Fruit fly (Drosophila melanogaster) whole organism, embryonic: ENCODE measurements around the gene Pif1.

Experiments
- Aef1 ChIP-seq: fragments of 200-800 bp; sonication (Bioruptor generic); IDR thresholded peaks from 3 replicates; pipeline ENCODE4 v1.3.6; 2022; ENCODE audit warnings: missing biosample characterization, missing genetic modification characterization
- CG13287 ChIP-seq: fragments of 200-800 bp; sonication (Bioruptor generic); IDR thresholded peaks from 2 replicates; pipeline ENCODE4 v1.3.6; 2022; ENCODE audit warnings: missing biosample characterization, missing genetic modification characterization; ENCODE audit not compliant: partially characterized antibody
- CG16815 ChIP-seq: fragments of 200-800 bp; sonication (Bioruptor generic); optimal IDR thresholded peaks from 3 replicates; lab custom pipeline; 2017; ENCODE audit warnings: missing biosample characterization, mild to moderate bottlenecking, missing genetic modification characterization
- CG2712 ChIP-seq: fragments of 200-800 bp; optimal IDR thresholded peaks from 3 replicates; lab custom pipeline; 2019; ENCODE audit warnings: missing biosample characterization, mild to moderate bottlenecking, missing genetic modification characterization, moderate library complexity
- CG30020 ChIP-seq: fragments of 200-800 bp; optimal IDR thresholded peaks from 2 replicates; lab custom pipeline; 2019; ENCODE audit warnings: missing biosample characterization, mild to moderate bottlenecking, missing genetic modification characterization, moderate library complexity
- CG3065 ChIP-seq: fragments of 200-800 bp; sonication (Bioruptor generic); optimal IDR thresholded peaks from 2 replicates; lab custom pipeline; 2016; ENCODE audit warnings: missing biosample characterization, missing genetic modification characterization
- CG32767 ChIP-seq: fragments of 200-800 bp; sonication (Bioruptor generic); IDR thresholded peaks from 2 replicates; pipeline ENCODE4 v1.3.6; 2022; ENCODE audit warnings: missing biosample characterization, missing genetic modification characterization
- CG33213 ChIP-seq: fragments of 200-800 bp; sonication (Bioruptor generic); optimal IDR thresholded peaks from 3 replicates; lab custom pipeline; 2016; ENCODE audit warnings: missing biosample characterization, missing genetic modification characterization
- CG4404 ChIP-seq: fragments of 200-800 bp; sonication (Bioruptor generic); IDR thresholded peaks from 2 replicates; pipeline ENCODE4 v1.3.6; 2022; ENCODE audit warnings: missing biosample characterization, missing genetic modification characterization
- CG4730 ChIP-seq: fragments of 200-800 bp; sonication (Bioruptor generic); IDR thresholded peaks from 2 replicates; pipeline ENCODE4 v1.3.6; 2022; ENCODE audit warnings: missing biosample characterization, missing genetic modification characterization
- CG7745 ChIP-seq: fragments of 200-800 bp; sonication (Bioruptor generic); optimal IDR thresholded peaks from 2 replicates; lab custom pipeline; 2018; ENCODE audit warnings: missing biosample characterization, mild to moderate bottlenecking, missing genetic modification characterization, moderate library complexity
- CG7963 ChIP-seq: fragments of 200-800 bp; sonication (Bioruptor generic); IDR thresholded peaks from 3 replicates; pipeline ENCODE4 v1.3.6; 2022; ENCODE audit warnings: missing biosample characterization, missing genetic modification characterization; ENCODE audit not compliant: partially characterized antibody
- CG7987 ChIP-seq: fragments of 200-800 bp; sonication (Bioruptor generic); optimal IDR thresholded peaks from 2 replicates; lab custom pipeline; 2018; ENCODE audit warnings: missing biosample characterization, mild to moderate bottlenecking, missing genetic modification characterization, moderate library complexity
- CkIIα-i1 ChIP-seq: fragments of 200-800 bp; sonication (Bioruptor generic); IDR thresholded peaks from 2 replicates; pipeline ENCODE4 v1.3.6; 2022; ENCODE audit warnings: missing biosample characterization, missing genetic modification characterization
- Doc2 ChIP-seq: fragments of 200-800 bp; sonication (Bioruptor generic); IDR thresholded peaks from 2 replicates; pipeline ENCODE4 v1.3.6; 2022; ENCODE audit warnings: missing biosample characterization, missing genetic modification characterization
- Dp ChIP-seq: fragments of 200-800 bp; sonication (Bioruptor generic); optimal IDR thresholded peaks from 2 replicates; lab custom pipeline; 2018; ENCODE audit warnings: missing biosample characterization, mild to moderate bottlenecking, missing genetic modification characterization, moderate library complexity
- Dref ChIP-seq: fragments of 200-800 bp; sonication (Bioruptor generic); IDR thresholded peaks from 2 replicates; pipeline ENCODE4 v1.3.6; 2022; ENCODE audit warnings: missing biosample characterization, missing genetic modification characterization
- Drgx ChIP-seq: fragments of 200-800 bp; sonication (Bioruptor generic); IDR thresholded peaks from 2 replicates; pipeline ENCODE4 v1.3.6; 2022; ENCODE audit warnings: missing biosample characterization, missing genetic modification characterization
- E2f1 ChIP-seq: fragments of 200-800 bp; sonication (Bioruptor generic); IDR thresholded peaks from 2 replicates; pipeline ENCODE4 v1.3.6; 2022; ENCODE audit warnings: missing biosample characterization, missing genetic modification characterization
- Fer1 ChIP-seq: fragments of 200-800 bp; sonication (Bioruptor generic); optimal IDR thresholded peaks from 2 replicates; lab custom pipeline; 2017; ENCODE audit warnings: missing biosample characterization, mild to moderate bottlenecking, missing genetic modification characterization
- HmgZ ChIP-seq: fragments of 200-800 bp; sonication (Bioruptor generic); optimal IDR thresholded peaks from 2 replicates; lab custom pipeline; 2018; ENCODE audit warnings: missing biosample characterization, mild to moderate bottlenecking, missing genetic modification characterization
- Hsf ChIP-seq: fragments of 200-800 bp; sonication (Bioruptor generic); optimal IDR thresholded peaks from 3 replicates; lab custom pipeline; 2016; ENCODE audit warnings: missing biosample characterization, missing genetic modification characterization
- MTF-1 ChIP-seq: fragments of 200-800 bp; sonication (Bioruptor generic); optimal IDR thresholded peaks from 2 replicates; lab custom pipeline; 2018; ENCODE audit warnings: missing biosample characterization, mild to moderate bottlenecking, missing genetic modification characterization, borderline replicate concordance
- YL-1 ChIP-seq: fragments of 200-800 bp; sonication (Bioruptor generic); optimal IDR thresholded peaks from 3 replicates; lab custom pipeline; 2017; ENCODE audit warnings: missing biosample characterization, mild to moderate bottlenecking, missing genetic modification characterization
- ap ChIP-seq: fragments of 200-800 bp; sonication (Bioruptor generic); IDR thresholded peaks from 2 replicates; pipeline ENCODE4 v1.3.6; 2022; ENCODE audit warnings: missing biosample characterization, missing genetic modification characterization
- bsh ChIP-seq, 2 experiments: fragments of 200-800 bp; sonication (Bioruptor generic); optimal IDR thresholded peaks; 2 replicates each; lab custom pipeline; 2017 to 2018; ENCODE audit warnings: mild to moderate bottlenecking in 2 of 2, missing biosample characterization in 2 of 2, missing genetic modification characterization in 2 of 2, moderate library complexity in 1 of 2
- cato ChIP-seq: fragments of 200-800 bp; sonication (Bioruptor generic); optimal IDR thresholded peaks from 2 replicates; lab custom pipeline; 2016; ENCODE audit warnings: missing biosample characterization, missing genetic modification characterization, borderline replicate concordance
- chn ChIP-seq: fragments of 200-800 bp; sonication (Bioruptor generic); optimal IDR thresholded peaks from 2 replicates; lab custom pipeline; 2016; ENCODE audit warnings: missing biosample characterization, missing genetic modification characterization
- dimm ChIP-seq: fragments of 200-800 bp; sonication (Bioruptor generic); IDR thresholded peaks from 2 replicates; pipeline ENCODE4 v1.3.6; 2022; ENCODE audit warnings: missing biosample characterization, missing genetic modification characterization
- emc ChIP-seq: fragments of 200-800 bp; sonication (Bioruptor generic); optimal IDR thresholded peaks from 2 replicates; lab custom pipeline; 2016; ENCODE audit warnings: missing biosample characterization, missing genetic modification characterization
- grau ChIP-seq: fragments of 200-800 bp; optimal IDR thresholded peaks from 3 replicates; lab custom pipeline; 2019; ENCODE audit warnings: missing biosample characterization, mild to moderate bottlenecking, missing genetic modification characterization, moderate library complexity
- gsb ChIP-seq: fragments of 200-800 bp; sonication (Bioruptor generic); IDR thresholded peaks from 2 replicates; pipeline ENCODE4 v1.3.6; 2022; ENCODE audit warnings: missing biosample characterization, missing genetic modification characterization
- gsb-n ChIP-seq: fragments of 200-800 bp; sonication (Bioruptor generic); optimal IDR thresholded peaks from 3 replicates; lab custom pipeline; 2018; ENCODE audit warnings: missing biosample characterization, mild to moderate bottlenecking, missing genetic modification characterization
- hb ChIP-seq: fragments of 200-800 bp; sonication (Bioruptor generic); IDR thresholded peaks from 3 replicates; pipeline ENCODE4 v1.3.6; 2022; ENCODE audit warnings: missing biosample characterization, missing genetic modification characterization; ENCODE audit not compliant: partially characterized antibody
- hkb ChIP-seq, 2 experiments: fragments of 200-800 bp in 1 of 2; fragments of >200 bp in 1 of 2; sonication (Bioruptor generic) in 1 of 2; IDR thresholded peaks in 1 of 2; optimal IDR thresholded peaks in 1 of 2; 2 replicates each; pipeline versions ENCODE4 v1.3.6 to Lab custom; 2017 to 2022; ENCODE audit warnings: missing biosample characterization in 1 of 2, missing genetic modification characterization in 1 of 2
- kah ChIP-seq: fragments of 200-800 bp; sonication (Bioruptor generic); optimal IDR thresholded peaks from 2 replicates; lab custom pipeline; 2018; ENCODE audit warnings: missing biosample characterization, mild to moderate bottlenecking, missing genetic modification characterization
- kay ChIP-seq: fragments of 200-800 bp; sonication (Bioruptor generic); optimal IDR thresholded peaks from 2 replicates; lab custom pipeline; 2016; ENCODE audit warnings: missing biosample characterization, missing genetic modification characterization
- kni ChIP-seq: fragments of 200-800 bp; sonication (Bioruptor generic); optimal IDR thresholded peaks from 3 replicates; lab custom pipeline; 2017; ENCODE audit warnings: mild to moderate bottlenecking, missing biosample characterization, missing genetic modification reagents, missing genetic modification characterization
- luna ChIP-seq: fragments of 200-800 bp; sonication (Bioruptor generic); optimal IDR thresholded peaks from 2 replicates; lab custom pipeline; 2016; ENCODE audit warnings: missing biosample characterization, missing genetic modification characterization
- mam ChIP-seq: fragments of 200-800 bp; sonication (Bioruptor generic); optimal IDR thresholded peaks from 3 replicates; lab custom pipeline; 2016; ENCODE audit warnings: missing biosample characterization, missing genetic modification characterization
- nom ChIP-seq: fragments of 200-800 bp; sonication (Bioruptor generic); optimal IDR thresholded peaks from 2 replicates; lab custom pipeline; 2017; ENCODE audit warnings: missing biosample characterization, missing genetic modification characterization, mild to moderate bottlenecking, moderate library complexity, missing genetic modification reagents
- psq ChIP-seq: fragments of 200-800 bp; sonication (Bioruptor generic); optimal IDR thresholded peaks from 2 replicates; lab custom pipeline; 2017; ENCODE audit warnings: missing biosample characterization, missing genetic modification characterization
- ranshi ChIP-seq: fragments of 200-800 bp; sonication (Bioruptor generic); IDR thresholded peaks from 2 replicates; pipeline ENCODE4 v1.3.6; 2022; ENCODE audit warnings: missing biosample characterization, missing genetic modification characterization
- run ChIP-seq: fragments of 200-800 bp; sonication (Bioruptor generic); optimal IDR thresholded peaks from 3 replicates; lab custom pipeline; 2018; ENCODE audit warnings: missing biosample characterization, mild to moderate bottlenecking, missing genetic modification characterization
- sens-2 ChIP-seq: fragments of 200-800 bp; sonication (Bioruptor generic); IDR thresholded peaks from 2 replicates; pipeline ENCODE4 v1.3.6; 2022; ENCODE audit warnings: missing biosample characterization, missing genetic modification characterization
- sima ChIP-seq: fragments of 200-800 bp; sonication (Bioruptor generic); optimal IDR thresholded peaks from 2 replicates; lab custom pipeline; 2016; ENCODE audit warnings: missing biosample characterization, missing genetic modification characterization
- stc ChIP-seq: fragments of 200-800 bp; sonication (Bioruptor generic); IDR thresholded peaks from 2 replicates; pipeline ENCODE4 v1.3.6; 2022; ENCODE audit warnings: missing biosample characterization, missing genetic modification characterization
- twi ChIP-seq: fragments of 200-800 bp; optimal IDR thresholded peaks from 2 replicates; lab custom pipeline; 2019; ENCODE audit warnings: missing biosample characterization, mild to moderate bottlenecking, missing genetic modification characterization, moderate library complexity
- tx ChIP-seq: fragments of 200-800 bp; sonication (Bioruptor generic); optimal IDR thresholded peaks from 2 replicates; lab custom pipeline; 2016; ENCODE audit warnings: missing biosample characterization, missing genetic modification characterization
- unpg ChIP-seq: fragments of 200-800 bp; sonication (Bioruptor generic); optimal IDR thresholded peaks from 3 replicates; lab custom pipeline; 2018; ENCODE audit warnings: missing biosample characterization, mild to moderate bottlenecking, missing genetic modification characterization, moderate library complexity
- usp ChIP-seq: fragments of >200 bp; optimal IDR thresholded peaks from 2 replicates; lab custom pipeline; 2017; ENCODE audit warnings: missing biosample characterization, missing genetic modification characterization

Gene Pif1

dm6 chr2L:3444789-3445188, 25.0 kb downstream of the Pif1 start (continued):
- TF ChIP-seq ap (GFP tag; lab: Robert Waterston, UW) = 0 out of 2 replicates have a peak, but pooled peaks have one; percentile 19
- peak; percentile 84 for TF ChIP-seq Drgx (GFP tag; lab: Robert Waterston, UW)
- no peak for TF ChIP-seq gsb (GFP tag; lab: Robert Waterston, UW)
- no peak for TF ChIP-seq Dp (GFP tag; lab: Kevin White, UChicago)
- no peak for TF ChIP-seq luna (GFP tag; lab: Kevin White, UChicago)
- TF ChIP-seq usp (GFP tag; lab: Kevin White, UChicago) = no peak
- TF ChIP-seq chn (GFP tag; lab: Kevin White, UChicago) = peak; percentile 42
- no peak for TF ChIP-seq CG7745 (tag; lab: Kevin White, UChicago)
- no peak for TF ChIP-seq sima (GFP tag; lab: Kevin White, UChicago)
- peak; percentile 34 for TF ChIP-seq Fer1 (GFP tag; lab: Kevin White, UChicago)
- no peak for TF ChIP-seq CG4730
- TF ChIP-seq CG30020 = no peak
- no peak for TF ChIP-seq dimm
- TF ChIP-seq Doc2 (GFP tag; lab: Robert Waterston, UW) = no peak
- TF ChIP-seq CG2712 (tag; lab: Kevin White, UChicago) = peak; percentile 36
- TF ChIP-seq CkIIα-i1 (GFP tag; lab: Robert Waterston, UW) = no peak
- TF ChIP-seq kay (GFP tag; lab: Kevin White, UChicago) = no peak
- no peak for TF ChIP-seq emc (GFP tag; lab: Kevin White, UChicago)
- no peak for TF ChIP-seq CG32767 (GFP tag; lab: Robert Waterston, UW)
- no peak for TF ChIP-seq CG7987 (GFP tag; lab: Kevin White, UChicago)
- TF ChIP-seq CG4404 = peak; percentile 7; the same call in 1 of the 2 replicates
- TF ChIP-seq CG16815 (GFP tag; lab: Kevin White, UChicago) = peak; percentile 4
- TF ChIP-seq YL-1 (GFP tag; lab: Kevin White, UChicago) = no peak
- peak; percentile 35 for TF ChIP-seq grau (tag; lab: Kevin White, UChicago)
- no peak for TF ChIP-seq sens-2
- TF ChIP-seq E2f1 (GFP tag; lab: Robert Waterston, UW) = peak; percentile 45; the same call in 1 of the 2 replicates
- no peak for TF ChIP-seq MTF-1 (GFP tag; lab: Kevin White, UChicago)
- no peak for TF ChIP-seq tx (GFP tag; lab: Kevin White, UChicago)
- no peak for TF ChIP-seq CG13287
- TF ChIP-seq Dref = no peak
- no peak for TF ChIP-seq run (tag; lab: Kevin White, UChicago)
- TF ChIP-seq gsb-n (tag; lab: Kevin White, UChicago) = no peak
- no peak for TF ChIP-seq stc (GFP tag; lab: Robert Waterston, UW)
- no peak for TF ChIP-seq HmgZ (tag; lab: Kevin White, UChicago)
- TF ChIP-seq hb (GFP tag; lab: Robert Waterston, UW) = no peak
- peak; percentile 6 for TF ChIP-seq nom (GFP tag; lab: Kevin White, UChicago)
- peak; percentile 19 for TF ChIP-seq mam (GFP tag; lab: Kevin White, UChicago)
- no peak for TF ChIP-seq twi (tag; lab: Kevin White, UChicago)
- TF ChIP-seq bsh (GFP tag; optimal IDR thresholded peaks at IDR 0.05; lab: Kevin White, UChicago) = peak; percentile 46 to 55
- TF ChIP-seq unpg (GFP tag; lab: Kevin White, UChicago) = no peak
- TF ChIP-seq hkb (optimal IDR thresholded peaks at IDR 0.05; lab: Kevin White, UChicago) = no peak
- peak; percentile 63 for TF ChIP-seq hkb (GFP tag; IDR thresholded peaks at IDR 0.05; lab: Robert Waterston, UW)
- TF ChIP-seq CG7963 (GFP tag; lab: Robert Waterston, UW) = no peak
- TF ChIP-seq cato (GFP tag; lab: Kevin White, UChicago) = no peak
- TF ChIP-seq CG3065 (GFP tag; lab: Kevin White, UChicago) = no peak
- TF ChIP-seq Hsf (GFP tag; lab: Kevin White, UChicago) = peak; percentile 43
- TF ChIP-seq kah (GFP tag; lab: Kevin White, UChicago) = no peak
- no peak; the same call in 1 of the 2 replicates for TF ChIP-seq ranshi (GFP tag; lab: Robert Waterston, UW)
- TF ChIP-seq Aef1 (GFP tag; lab: Robert Waterston, UW) = peak; percentile 38; the same call in 1 of the 3 replicates
- peak; percentile 15 for TF ChIP-seq CG33213 (GFP tag; lab: Kevin White, UChicago)
- no peak for TF ChIP-seq psq (GFP tag; lab: Kevin White, UChicago)
- no peak for TF ChIP-seq kni (GFP tag; lab: Kevin White, UChicago)
